Worm (Caenorhabditis elegans) whole organism, midembryonic: ENCODE data around the gene ZC53.1.

Source experiments
- T22C8.4 ChIP-seq: fragments of 200-800 bp; sonication (Bioruptor generic); IDR thresholded peaks from 2 replicates; pipeline ENCODE4 v1.3.6; 2022; ENCODE audit warnings: missing genetic modification characterization, missing compliant biosample characterization
- cog-1 ChIP-seq: sonication (generic microtip); optimal IDR thresholded peaks from 2 replicates; lab custom pipeline; 2016; ENCODE audit warnings: missing genetic modification characterization, missing compliant biosample characterization
- flt-1 ChIP-seq: fragments of 200-800 bp; sonication (Bioruptor generic); IDR thresholded peaks from 2 replicates; pipeline ENCODE4 v1.3.6; 2022; ENCODE audit warnings: missing genetic modification characterization, missing compliant biosample characterization
- klf-2 ChIP-seq: fragments of 200-800 bp; sonication (Bioruptor generic); conservative IDR thresholded peaks from 2 replicates; pipeline ENCODE4 v1.3.6; 2022; ENCODE audit warnings: missing genetic modification reagents, missing genetic modification characterization, missing compliant biosample characterization
- med-1 ChIP-seq: sonication (generic microtip); optimal IDR thresholded peaks from 2 replicates; lab custom pipeline; 2017; ENCODE audit warnings: missing genetic modification characterization, mild to moderate bottlenecking, missing compliant biosample characterization, antibody characterized with exemption, missing genetic modification reagents; ENCODE audit not compliant: insufficient read depth
- ref-1 ChIP-seq: fragments of 200-800 bp; sonication (Bioruptor generic); conservative IDR thresholded peaks from 2 replicates; pipeline ENCODE4 v1.3.6; 2022; ENCODE audit warnings: missing genetic modification reagents, missing genetic modification characterization, missing compliant biosample characterization
- tab-1 ChIP-seq: fragments of 200-800 bp; sonication (Bioruptor generic); IDR thresholded peaks from 2 replicates; pipeline ENCODE4 v1.3.6; 2022; ENCODE audit warnings: missing genetic modification characterization, missing compliant biosample characterization
- ztf-23 ChIP-seq: fragments of 200-800 bp; sonication (Bioruptor generic); IDR thresholded peaks from 2 replicates; pipeline ENCODE4 v1.3.6; 2022; ENCODE audit warnings: missing genetic modification reagents, missing genetic modification characterization, missing compliant biosample characterization
- ztf-29 ChIP-seq: fragments of 200-800 bp; sonication (Bioruptor generic); IDR thresholded peaks from 2 replicates; pipeline ENCODE4 v1.3.6; 2022; ENCODE audit warnings: missing genetic modification reagents, missing genetic modification characterization, missing compliant biosample characterization

The ZC53.1 gene

DNA sequence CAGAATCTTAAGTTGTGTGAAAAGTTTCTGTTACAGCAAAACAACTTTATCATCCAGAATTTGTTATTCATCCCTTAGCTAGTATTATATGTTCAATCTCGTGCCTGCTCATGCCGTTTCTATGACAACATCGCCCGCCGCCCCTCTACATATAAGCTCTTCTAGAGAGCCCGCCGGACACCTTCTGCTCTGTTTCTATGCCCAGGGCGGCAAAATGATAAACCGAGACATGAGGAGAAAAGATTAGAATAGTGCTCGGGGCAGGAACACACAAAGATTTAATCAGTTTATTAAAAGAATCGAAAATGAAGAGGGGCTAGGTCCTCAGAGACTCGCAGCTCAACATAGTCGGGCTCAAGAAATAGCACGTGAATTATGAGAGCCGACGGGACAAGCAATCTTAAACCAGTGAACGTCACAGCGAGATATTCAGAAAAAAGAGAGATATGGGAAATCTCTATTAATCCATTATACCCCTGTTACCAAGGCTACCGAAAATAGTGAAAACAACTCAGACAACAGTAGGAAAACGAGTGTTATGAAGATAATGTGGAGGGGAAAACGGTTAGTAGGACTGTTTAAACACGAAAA, 24.6 kb downstream of the ZC53.1 start:
- TF ChIP-seq flt-1 (GFP tag; lab: Robert Waterston, UW) (no peak), cog-1 (tag; lab: Kevin White, UChicago) (peak; percentile 36), ztf-23 (GFP tag; lab: Robert Waterston, UW) (no peak), tab-1 (GFP tag; lab: Robert Waterston, UW) (no peak)

DNA sequence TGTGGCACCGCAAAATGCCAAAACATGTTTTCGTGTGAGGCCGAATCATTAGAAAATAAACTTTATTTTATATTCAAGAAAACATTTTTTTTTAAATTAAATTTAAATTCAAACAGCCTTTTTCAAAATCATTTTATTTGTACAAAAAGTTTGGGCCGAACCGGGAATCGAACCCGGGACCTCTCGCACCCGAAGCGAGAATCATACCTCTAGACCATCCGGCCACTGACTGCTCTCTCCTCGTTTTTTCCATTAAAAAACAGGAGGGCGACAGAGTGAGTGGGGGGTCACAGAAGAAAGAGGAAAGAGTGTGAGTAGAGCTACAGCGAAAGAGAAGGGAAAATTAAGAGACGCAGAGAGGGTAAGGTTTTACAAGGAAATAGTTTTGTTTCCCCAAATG, 32.5 kb downstream of the ZC53.1 start:
- TF ChIP-seq ztf-23 (GFP tag; lab: Robert Waterston, UW) (peak; percentile 88), ztf-29 (GFP tag; lab: Robert Waterston, UW) (peak; percentile 85), ref-1 (peak; percentile 86), tab-1 (GFP tag; lab: Robert Waterston, UW) (peak; percentile 94), klf-2 (peak; percentile 76), cog-1 (tag; lab: Kevin White, UChicago) (peak; percentile 66), med-1 (GFP tag; lab: Kevin White, UChicago) (peak; percentile 59), flt-1 (GFP tag; lab: Robert Waterston, UW) (peak; percentile 94), T22C8.4 (GFP tag; lab: Robert Waterston, UW) (peak; percentile 78)

DNA sequence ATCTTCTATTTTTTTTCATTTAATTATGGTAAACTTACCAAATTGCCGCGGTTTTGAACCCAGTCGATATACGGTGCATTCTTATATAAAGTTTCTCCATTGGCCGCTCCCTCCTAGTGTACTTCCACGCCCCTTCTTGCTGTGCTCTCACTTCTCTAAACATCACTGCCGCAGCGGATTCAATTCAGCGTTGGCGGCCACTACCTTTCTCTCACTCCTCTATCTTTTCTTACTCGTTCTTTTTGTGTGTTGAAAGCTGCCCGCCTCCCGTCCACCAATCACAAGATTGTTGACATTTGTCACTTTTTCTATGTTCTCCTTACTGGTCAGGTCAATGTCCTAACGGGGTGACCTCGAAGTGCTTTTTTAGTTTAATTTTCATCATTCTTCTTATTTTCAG, 42.2 kb downstream of the ZC53.1 start:
- TF ChIP-seq tab-1 (GFP tag; lab: Robert Waterston, UW) (no peak), ztf-29 (GFP tag; lab: Robert Waterston, UW) (no peak)

ce11 chrX:1864946-1865345, 48.2 kb downstream of the ZC53.1 start, which contains the start of gene tbx-41:
tbx-41 (plus strand) TSS chrX:1865246.
- TF ChIP-seq klf-2 (no peak), ztf-29 (GFP tag; lab: Robert Waterston, UW) (no peak), cog-1 (tag; lab: Kevin White, UChicago) (no peak), flt-1 (GFP tag; lab: Robert Waterston, UW) (no peak), med-1 (GFP tag; lab: Kevin White, UChicago) (no peak), ref-1 (no peak), ztf-23 (GFP tag; lab: Robert Waterston, UW) (no peak), tab-1 (GFP tag; lab: Robert Waterston, UW) (no peak), T22C8.4 (GFP tag; lab: Robert Waterston, UW) (no peak)
